Worm (Caenorhabditis elegans): ENCODE data around the gene tag-153.

The tag-153 gene

ce11 chrV:9340318-9340717, 17.4 kb downstream of the tag-153 start:
- TF ChIP-seq sma-9 (GFP tag; optimal IDR thresholded peaks at IDR 0.05) (peak; percentile 31), sma-9 (tag; optimal IDR thresholded peaks at IDR 0.05) (no peak), nhr-129 (tag; optimal IDR thresholded peaks at IDR 0.05) (peak; percentile 42), lin-13 (GFP tag; optimal IDR thresholded peaks at IDR 0.05) (peak; percentile 2), snpc-4 (tag; optimal IDR thresholded peaks at IDR 0.05) (no peak), nhr-25 (tag; optimal IDR thresholded peaks at IDR 0.05) (no peak), nhr-77 (tag; optimal IDR thresholded peaks at IDR 0.05) (no peak), sma-3 (GFP tag; optimal IDR thresholded peaks at IDR 0.05) (peak; percentile 6), ama-1 (optimal IDR thresholded peaks at IDR 0.05) (peak; percentile 78), lsy-2 (tag; optimal IDR thresholded peaks at IDR 0.05) (peak in 1 of 2 experiments; percentile 16)

ce11 chrV:9342965-9343628, 20.2 kb downstream of the tag-153 start:
- TF ChIP-seq nhr-10 (tag; optimal IDR thresholded peaks at IDR 0.05) (no peak), gmeb-1 (tag; optimal IDR thresholded peaks at IDR 0.05) (peak; percentile 29), ama-1 (optimal IDR thresholded peaks at IDR 0.05) (peak; percentile 75), lsy-2 (tag; optimal IDR thresholded peaks at IDR 0.05) (peak in 1 of 2 experiments; percentile 17), unc-55 (GFP tag; optimal IDR thresholded peaks at IDR 0.05) (peak; percentile 1), nhr-23 (tag; optimal IDR thresholded peaks at IDR 0.05) (no peak), ztf-4 (tag; optimal IDR thresholded peaks at IDR 0.05) (peak; percentile 27)

ce11 chrV:9343629-9344624, 21.0 kb downstream of the tag-153 start, which contains the start of gene tos-1:
Gene tos-1, minus strand, starts transcription at chrV:9344203.
- TF ChIP-seq peb-1 (tag; optimal IDR thresholded peaks at IDR 0.05) (no peak), nhr-25 (tag; optimal IDR thresholded peaks at IDR 0.05) (peak; percentile 98), nhr-129 (tag; optimal IDR thresholded peaks at IDR 0.05) (peak; percentile 95), nhr-23 (tag; optimal IDR thresholded peaks at IDR 0.05) (peak; percentile 30), lsy-2 (tag; optimal IDR thresholded peaks at IDR 0.05) (peak; percentile 91 to 95), lin-39 (tag; optimal IDR thresholded peaks at IDR 0.05) (peak; percentile 59), aly-2 (tag; optimal IDR thresholded peaks at IDR 0.05) (peak; percentile 43), crh-2 (tag; optimal IDR thresholded peaks at IDR 0.05) (peak; percentile 98), nhr-6 (tag; optimal IDR thresholded peaks at IDR 0.05) (peak; percentile 96), ztf-11 (tag; optimal IDR thresholded peaks at IDR 0.05) (peak; percentile 32), egl-27 (tag; optimal IDR thresholded peaks at IDR 0.05) (peak; percentile 95), ceh-16 (tag; optimal IDR thresholded peaks at IDR 0.05) (peak; percentile 61), ztf-1 (GFP tag; conservative IDR thresholded peaks at IDR 0.05) (peak; percentile 94; the same call in 1 of the 2 replicates), sem-4 (tag; optimal IDR thresholded peaks at IDR 0.05) (peak; percentile 96), zag-1 (tag; optimal IDR thresholded peaks at IDR 0.05) (peak; percentile 94), dmd-4 (tag; optimal IDR thresholded peaks at IDR 0.05) (no peak), nhr-237 (tag; optimal IDR thresholded peaks at IDR 0.05) (peak; percentile 71), ztf-4 (tag; optimal IDR thresholded peaks at IDR 0.05) (peak; percentile 91), ZK546.5 (tag; optimal IDR thresholded peaks at IDR 0.05) (peak; percentile 70), mab-5 (tag; optimal IDR thresholded peaks at IDR 0.05) (peak; percentile 96), alr-1 (tag; optimal IDR thresholded peaks at IDR 0.05) (no peak), F13H6.1 (tag; optimal IDR thresholded peaks at IDR 0.05) (peak; percentile 99), nhr-77 (tag; optimal IDR thresholded peaks at IDR 0.05) (peak; percentile 88), unc-55 (GFP tag; optimal IDR thresholded peaks at IDR 0.05) (peak; percentile 91), sma-9 (GFP tag; optimal IDR thresholded peaks at IDR 0.05) (peak; percentile 90), sma-9 (tag; optimal IDR thresholded peaks at IDR 0.05) (no peak), skn-1 (tag; optimal IDR thresholded peaks at IDR 0.05) (no peak), fos-1 (tag; optimal IDR thresholded peaks at IDR 0.05) (peak; percentile 95), blmp-1 (tag; optimal IDR thresholded peaks at IDR 0.05; ENCODE audit: insufficient read depth) (peak; percentile 89), nhr-21 (tag; optimal IDR thresholded peaks at IDR 0.05) (peak; percentile 98), nhr-10 (tag; optimal IDR thresholded peaks at IDR 0.05) (peak; percentile 86), elt-3 (tag; optimal IDR thresholded peaks at IDR 0.05) (no peak), gmeb-1 (tag; optimal IDR thresholded peaks at IDR 0.05) (peak; percentile 92), mbf-1 (tag; optimal IDR thresholded peaks at IDR 0.05) (no peak), Y55F3AM.14 (GFP tag; optimal IDR thresholded peaks at IDR 0.05) (peak; percentile 98), snpc-4 (tag; optimal IDR thresholded peaks at IDR 0.05) (peak; percentile 50), sma-3 (GFP tag; optimal IDR thresholded peaks at IDR 0.05) (peak; percentile 100), ceh-82 (tag; optimal IDR thresholded peaks at IDR 0.05) (peak; percentile 82), unc-39 (tag; optimal IDR thresholded peaks at IDR 0.05) (peak; percentile 51), unc-62 (GFP tag; optimal IDR thresholded peaks at IDR 0.05) (peak; percentile 74), lin-11 (tag; optimal IDR thresholded peaks at IDR 0.05) (peak; percentile 74), nhr-11 (tag; optimal IDR thresholded peaks at IDR 0.05) (peak; percentile 79)

Measured in whole organism, L2 larva.